Fruit fly (Drosophila melanogaster) whole organism, embryonic: ENCODE results near the gene CG9757.

Source experiments
- Asciz ChIP-seq: fragments of 200-800 bp; sonication (Bioruptor generic); optimal IDR thresholded peaks from 2 replicates; lab custom pipeline; 2017; ENCODE audit warnings: missing biosample characterization, mild to moderate bottlenecking, missing genetic modification characterization, missing genetic modification reagents
- CG10959 ChIP-seq: fragments of 200-800 bp; sonication (Bioruptor generic); IDR thresholded peaks from 2 replicates; pipeline ENCODE4 v1.3.6; 2022; ENCODE audit warnings: missing biosample characterization, missing genetic modification characterization
- CG12071 ChIP-seq: fragments of 200-800 bp; sonication (Bioruptor generic); optimal IDR thresholded peaks from 3 replicates; lab custom pipeline; 2018; ENCODE audit warnings: missing biosample characterization, mild to moderate bottlenecking, missing genetic modification characterization
- CG12104 ChIP-seq: fragments of 200-800 bp; sonication (Bioruptor generic); optimal IDR thresholded peaks from 3 replicates; lab custom pipeline; 2016; ENCODE audit warnings: missing biosample characterization, missing genetic modification characterization
- CG12299 ChIP-seq: fragments of 200-800 bp; sonication (Bioruptor generic); optimal IDR thresholded peaks from 2 replicates; lab custom pipeline; 2018; ENCODE audit warnings: missing biosample characterization, mild to moderate bottlenecking, missing genetic modification characterization
- CG1233 ChIP-seq: fragments of 200-800 bp; sonication (Bioruptor generic); optimal IDR thresholded peaks from 4 replicates; lab custom pipeline; 2018; ENCODE audit warnings: missing biosample characterization, mild to moderate bottlenecking, missing genetic modification characterization
- CG12769 ChIP-seq: fragments of 200-800 bp; sonication (Bioruptor generic); optimal IDR thresholded peaks from 2 replicates; lab custom pipeline; 2019; ENCODE audit warnings: missing biosample characterization, mild to moderate bottlenecking, missing genetic modification characterization, moderate library complexity
- CG12942 ChIP-seq: fragments of 200-800 bp; sonication (Bioruptor generic); optimal IDR thresholded peaks from 3 replicates; lab custom pipeline; 2016; ENCODE audit warnings: missing biosample characterization, missing genetic modification characterization
- CG13296 ChIP-seq: fragments of 200-800 bp; sonication (Bioruptor generic); optimal IDR thresholded peaks from 3 replicates; lab custom pipeline; 2018; ENCODE audit warnings: missing biosample characterization, mild to moderate bottlenecking, missing genetic modification characterization
- CG14014 ChIP-seq: fragments of 200-800 bp; sonication (Bioruptor generic); IDR thresholded peaks from 2 replicates; pipeline ENCODE4 v1.3.6; 2022; ENCODE audit warnings: missing biosample characterization, missing genetic modification characterization
- CG14441 ChIP-seq: fragments of 200-800 bp; sonication (Bioruptor generic); IDR thresholded peaks from 2 replicates; pipeline ENCODE4 v1.3.6; 2022; ENCODE audit warnings: missing biosample characterization, missing genetic modification characterization
- CG14860 ChIP-seq: fragments of 200-800 bp; sonication (Bioruptor generic); IDR thresholded peaks from 3 replicates; pipeline ENCODE4 v1.3.6; 2022; ENCODE audit warnings: missing biosample characterization, missing genetic modification characterization; ENCODE audit not compliant: partially characterized antibody
- CG17361 ChIP-seq: fragments of 200-800 bp; sonication (Bioruptor generic); IDR thresholded peaks from 3 replicates; pipeline ENCODE4 v1.3.6; 2022; ENCODE audit warnings: missing biosample characterization, missing genetic modification characterization
- CG17912 ChIP-seq: fragments of 200-800 bp; sonication (Bioruptor generic); optimal IDR thresholded peaks from 2 replicates; lab custom pipeline; 2018; ENCODE audit warnings: missing biosample characterization, mild to moderate bottlenecking, missing genetic modification characterization
- CG2120 ChIP-seq: fragments of 200-800 bp; sonication (Bioruptor generic); optimal IDR thresholded peaks from 3 replicates; lab custom pipeline; 2016; ENCODE audit warnings: missing biosample characterization, missing genetic modification characterization
- CG30403 ChIP-seq: fragments of 200-800 bp; sonication (Bioruptor generic); optimal IDR thresholded peaks from 3 replicates; lab custom pipeline; 2016; ENCODE audit warnings: missing biosample characterization, missing genetic modification characterization
- CG31388 ChIP-seq: fragments of 200-800 bp; sonication (Bioruptor generic); optimal IDR thresholded peaks from 2 replicates; lab custom pipeline; 2016; ENCODE audit warnings: missing biosample characterization, missing genetic modification characterization
- CG3726 ChIP-seq: fragments of 200-800 bp; sonication (Bioruptor generic); IDR thresholded peaks from 3 replicates; pipeline ENCODE4, ENCODE4 v1.3.6; 2022; ENCODE audit warnings: missing biosample characterization, missing genetic modification characterization
- CG6854 ChIP-seq: fragments of 200-800 bp; sonication (Bioruptor generic); optimal IDR thresholded peaks from 3 replicates; lab custom pipeline; 2017; ENCODE audit warnings: missing biosample characterization, mild to moderate bottlenecking, missing genetic modification characterization
- CG8924 ChIP-seq: fragments of 200-800 bp; optimal IDR thresholded peaks from 3 replicates; lab custom pipeline; 2019; ENCODE audit warnings: missing biosample characterization, mild to moderate bottlenecking, missing genetic modification characterization, moderate library complexity
- CTCF ChIP-seq: fragments of 200-800 bp; sonication (Bioruptor generic); optimal IDR thresholded peaks from 2 replicates; lab custom pipeline; 2017; ENCODE audit warnings: missing biosample characterization, mild to moderate bottlenecking, missing genetic modification characterization, moderate library complexity
- Dek ChIP-seq: fragments of 200-800 bp; sonication (Bioruptor generic); optimal IDR thresholded peaks from 3 replicates; lab custom pipeline; 2019; ENCODE audit warnings: missing biosample characterization, mild to moderate bottlenecking, missing genetic modification characterization, moderate library complexity
- Dfd ChIP-seq, 2 experiments: fragments of >200 bp; optimal IDR thresholded peaks; 2 replicates each; lab custom pipeline; 2017; ENCODE audit warnings: missing biosample characterization in 2 of 2, missing genetic modification characterization in 2 of 2
- Dip3 ChIP-seq: fragments of 200-800 bp; sonication (Bioruptor generic); optimal IDR thresholded peaks from 3 replicates; lab custom pipeline; 2016; ENCODE audit warnings: missing biosample characterization, missing genetic modification characterization
- Gsc ChIP-seq: fragments of 200-800 bp; sonication (Bioruptor generic); IDR thresholded peaks from 2 replicates; pipeline ENCODE4 v1.3.6; 2022; ENCODE audit warnings: missing biosample characterization, missing genetic modification characterization
- Hr51 ChIP-seq, 2 experiments: fragments of 200-800 bp; sonication (Bioruptor generic); optimal IDR thresholded peaks; 2 replicates in 1 of 2; 3 replicates in 1 of 2; lab custom pipeline; 2016 to 2018; ENCODE audit warnings: missing biosample characterization in 2 of 2, missing genetic modification characterization in 2 of 2, mild to moderate bottlenecking in 1 of 2, moderate library complexity in 1 of 2
- Lim3 ChIP-seq: fragments of 200-800 bp; sonication (Bioruptor generic); IDR thresholded peaks from 2 replicates; pipeline ENCODE4 v1.3.6; 2022; ENCODE audit warnings: missing biosample characterization, missing genetic modification characterization
- Myb ChIP-seq: fragments of 200-800 bp; sonication (Bioruptor generic); optimal IDR thresholded peaks from 2 replicates; lab custom pipeline; 2016; ENCODE audit warnings: missing biosample characterization, missing genetic modification characterization
- NC2α ChIP-seq: fragments of 200-800 bp; sonication (Bioruptor generic); optimal IDR thresholded peaks from 2 replicates; lab custom pipeline; 2016; ENCODE audit warnings: missing biosample characterization, missing genetic modification characterization
- Ravus ChIP-seq: fragments of 200-800 bp; sonication (Bioruptor generic); IDR thresholded peaks from 2 replicates; pipeline ENCODE4 v1.3.6; 2022; ENCODE audit warnings: missing biosample characterization, missing genetic modification characterization
- Spps ChIP-seq: fragments of 200-800 bp; sonication (Bioruptor generic); optimal IDR thresholded peaks from 2 replicates; lab custom pipeline; 2018; ENCODE audit warnings: missing biosample characterization, mild to moderate bottlenecking, missing genetic modification characterization
- Sry-β ChIP-seq: fragments of 200-800 bp; sonication (Bioruptor generic); optimal IDR thresholded peaks from 2 replicates; lab custom pipeline; 2018; ENCODE audit warnings: missing biosample characterization, mild to moderate bottlenecking, missing genetic modification characterization, moderate library complexity
- YL-1 ChIP-seq: fragments of 200-800 bp; sonication (Bioruptor generic); optimal IDR thresholded peaks from 3 replicates; lab custom pipeline; 2017; ENCODE audit warnings: missing biosample characterization, mild to moderate bottlenecking, missing genetic modification characterization
- bbx ChIP-seq: fragments of 200-800 bp; sonication (Bioruptor generic); IDR thresholded peaks from 2 replicates; pipeline ENCODE4 v1.3.6; 2022; ENCODE audit warnings: missing biosample characterization, missing genetic modification characterization; ENCODE audit not compliant: partially characterized antibody
- br ChIP-seq: fragments of >200 bp; optimal IDR thresholded peaks from 2 replicates; lab custom pipeline; 2017
- fd102C ChIP-seq: fragments of 200-800 bp; sonication (Bioruptor generic); optimal IDR thresholded peaks from 2 replicates; lab custom pipeline; 2018; ENCODE audit warnings: missing biosample characterization, mild to moderate bottlenecking, missing genetic modification characterization, moderate library complexity
- fru ChIP-seq: fragments of >200 bp; optimal IDR thresholded peaks from 2 replicates; lab custom pipeline; 2017
- ham ChIP-seq: fragments of 200-800 bp; sonication (Bioruptor generic); IDR thresholded peaks from 2 replicates; pipeline ENCODE4 v1.3.6; 2022; ENCODE audit warnings: missing biosample characterization, missing genetic modification characterization
- insv ChIP-seq, 2 experiments: fragments of 200-800 bp; sonication (Bioruptor generic); optimal IDR thresholded peaks; 3 replicates each; lab custom pipeline; 2016 to 2018; ENCODE audit warnings: missing biosample characterization in 2 of 2, missing genetic modification characterization in 2 of 2
- inv ChIP-seq: fragments of 200-800 bp; sonication (Bioruptor generic); IDR thresholded peaks from 2 replicates; pipeline ENCODE4 v1.3.6; 2022; ENCODE audit warnings: missing biosample characterization, missing genetic modification characterization; ENCODE audit not compliant: partially characterized antibody
- klu ChIP-seq: fragments of 200-800 bp; sonication (Bioruptor generic); IDR thresholded peaks from 2 replicates; pipeline ENCODE4 v1.3.6; 2022; ENCODE audit warnings: missing biosample characterization, missing genetic modification characterization
- lola ChIP-seq, 3 experiments: fragments of >200 bp in 2 of 3; fragments of 200-800 bp in 1 of 3; sonication (Bioruptor generic) in 1 of 3; optimal IDR thresholded peaks; 2 replicates each; lab custom pipeline; 2017 to 2019; ENCODE audit warnings: missing biosample characterization in 3 of 3, missing genetic modification characterization in 3 of 3, mild to moderate bottlenecking in 1 of 3, moderate library complexity in 1 of 3
- maf-S ChIP-seq: fragments of 200-800 bp; sonication (Bioruptor generic); optimal IDR thresholded peaks from 2 replicates; lab custom pipeline; 2016; ENCODE audit warnings: missing biosample characterization, missing genetic modification characterization
- mirr ChIP-seq: fragments of 200-800 bp; sonication (Bioruptor generic); optimal IDR thresholded peaks from 3 replicates; lab custom pipeline; 2018; ENCODE audit warnings: missing biosample characterization, mild to moderate bottlenecking, missing genetic modification characterization
- pum ChIP-seq: fragments of 200-800 bp; sonication (Bioruptor generic); optimal IDR thresholded peaks from 2 replicates; lab custom pipeline; 2016; ENCODE audit warnings: missing biosample characterization, missing genetic modification characterization
- sr ChIP-seq: fragments of 200-800 bp; sonication (Bioruptor generic); IDR thresholded peaks from 3 replicates; pipeline ENCODE4 v1.3.6; 2022; ENCODE audit warnings: missing biosample characterization, missing genetic modification characterization
- tgo ChIP-seq: fragments of 200-800 bp; sonication (Bioruptor generic); IDR thresholded peaks from 3 replicates; pipeline ENCODE4 v1.3.6; 2022; ENCODE audit warnings: missing biosample characterization, missing genetic modification characterization
- tin ChIP-seq: fragments of 200-800 bp; sonication (Bioruptor generic); optimal IDR thresholded peaks from 3 replicates; lab custom pipeline; 2016; ENCODE audit warnings: missing biosample characterization, missing genetic modification characterization
- trh ChIP-seq: fragments of 200-800 bp; sonication (Bioruptor generic); optimal IDR thresholded peaks from 2 replicates; lab custom pipeline; 2016; ENCODE audit warnings: missing biosample characterization, missing genetic modification characterization
- twi ChIP-seq: fragments of 200-800 bp; optimal IDR thresholded peaks from 2 replicates; lab custom pipeline; 2019; ENCODE audit warnings: missing biosample characterization, mild to moderate bottlenecking, missing genetic modification characterization, moderate library complexity
- zfh2 ChIP-seq: fragments of 200-800 bp; sonication (Bioruptor generic); optimal IDR thresholded peaks from 2 replicates; lab custom pipeline; 2016; ENCODE audit warnings: missing biosample characterization, missing genetic modification characterization

The CG9757 gene

DNA sequence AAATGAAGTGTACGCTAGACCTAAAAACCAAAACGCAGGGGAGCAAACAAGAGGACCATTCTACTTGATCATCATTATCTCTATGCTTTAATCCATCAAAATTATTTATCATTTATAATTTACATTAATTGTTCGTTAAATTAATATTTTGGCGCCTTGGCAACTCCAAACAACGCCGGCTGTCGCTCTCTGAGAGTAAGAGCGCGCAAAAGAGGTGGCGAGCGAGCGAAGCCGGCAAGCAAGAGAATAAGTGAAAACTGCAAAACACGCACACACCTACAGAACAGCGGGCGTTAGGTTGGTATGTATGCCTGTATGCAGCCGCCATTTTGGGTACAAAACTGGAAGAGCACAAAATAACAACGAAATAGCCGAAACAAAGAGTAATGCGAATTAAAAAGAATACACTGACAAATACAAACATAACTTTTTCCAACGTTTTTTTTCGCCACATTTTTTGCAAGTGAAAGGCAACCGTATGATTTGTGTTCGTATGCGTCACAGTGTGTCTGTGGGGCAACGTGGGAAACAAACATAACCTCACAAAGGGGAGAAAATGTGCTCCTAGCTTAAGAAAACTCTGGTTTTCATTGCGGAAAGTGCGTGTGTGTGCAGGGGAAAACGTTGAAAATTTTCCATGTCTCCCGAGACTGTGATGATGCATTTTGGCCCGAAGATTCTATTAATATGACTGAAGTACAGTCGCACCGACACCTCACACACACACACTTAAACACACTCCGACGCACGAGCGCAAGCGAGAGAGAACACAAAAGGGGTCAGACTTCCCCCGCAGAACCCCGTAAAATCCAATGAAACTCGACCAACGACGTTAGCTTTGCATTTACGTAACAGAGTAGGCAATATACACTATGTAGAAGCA lies 32.8 kb upstream of the CG9757 start (continued):
- TF ChIP-seq CG10959 (GFP tag; lab: Robert Waterston, UW) (no peak), CG12071 (GFP tag; lab: Kevin White, UChicago) (no peak), trh (GFP tag; lab: Kevin White, UChicago) (no peak), CG14441 (GFP tag; lab: Robert Waterston, UW) (no peak), CG12942 (GFP tag; lab: Kevin White, UChicago) (peak; percentile 25), sr (no peak), CG17361 (GFP tag; lab: Robert Waterston, UW) (no peak; the same call in 1 of the 3 replicates), CG31388 (GFP tag; lab: Kevin White, UChicago) (no peak), CG17912 (GFP tag; lab: Kevin White, UChicago) (no peak), CTCF (GFP tag; lab: Kevin White, UChicago) (no peak), Dfd (GFP tag; optimal IDR thresholded peaks at IDR 0.05; lab: Kevin White, UChicago) (no peak), inv (GFP tag; lab: Robert Waterston, UW) (no peak), ham (GFP tag; lab: Robert Waterston, UW) (no peak), tin (GFP tag; lab: Kevin White, UChicago) (no peak), Myb (GFP tag; lab: Kevin White, UChicago) (no peak), CG12104 (no peak), CG3726 (GFP tag; lab: Robert Waterston, UW) (no peak), CG13296 (GFP tag; lab: Kevin White, UChicago) (peak; percentile 27), CG14860 (no peak), bbx (GFP tag; lab: Robert Waterston, UW) (no peak), tgo (GFP tag; lab: Robert Waterston, UW) (no peak), lola (GFP tag; optimal IDR thresholded peaks at IDR 0.05; lab: Kevin White, UChicago) (no peak), CG12769 (tag; lab: Kevin White, UChicago) (peak; percentile 17), NC2α (GFP tag; lab: Kevin White, UChicago) (no peak), CG30403 (GFP tag; lab: Kevin White, UChicago) (peak; percentile 30), maf-S (no peak), Sry-β (no peak), twi (tag; lab: Kevin White, UChicago) (no peak), YL-1 (GFP tag; lab: Kevin White, UChicago) (peak; percentile 83), Ravus (no peak), klu (no peak), Dek (tag; lab: Kevin White, UChicago) (peak; percentile 19), mirr (GFP tag; lab: Kevin White, UChicago) (no peak), fru (no peak), fd102C (GFP tag; lab: Kevin White, UChicago) (no peak), br (lab: Kevin White, UChicago) (no peak), CG2120 (GFP tag; lab: Kevin White, UChicago) (peak; percentile 49), pum (GFP tag; lab: Kevin White, UChicago) (no peak), Dip3 (GFP tag; lab: Kevin White, UChicago) (no peak), CG1233 (GFP tag; lab: Kevin White, UChicago) (peak; percentile 10), CG8924 (tag; lab: Kevin White, UChicago) (peak; percentile 46), CG14014 (GFP tag; lab: Robert Waterston, UW) (peak; percentile 53; the same call in 1 of the 2 replicates), Spps (no peak), insv (GFP tag; optimal IDR thresholded peaks at IDR 0.05; lab: Kevin White, UChicago) (peak in 1 of 2 experiments; percentile 33), Asciz (peak; percentile 27), zfh2 (no peak), Hr51 (GFP tag; optimal IDR thresholded peaks at IDR 0.05; lab: Kevin White, UChicago) (no peak), Lim3 (GFP tag; lab: Robert Waterston, UW) (no peak), Gsc (GFP tag; lab: Robert Waterston, UW) (no peak), CG6854 (GFP tag; lab: Kevin White, UChicago) (no peak), CG12299 (no peak)
